Comparison of ENCODE assay signal across 7 worm cellular contexts in genomic region chrV:6354202-6354601, ce11.
TF ChIP-seq lines count a peak whose summit lies in the region.

No protein-coding gene starts in this region.

TF ChIP-seq in whole organism, L1 larva, 84 proteins besides CTCF, POLR2A, EP300 and RAD21:
- TF ChIP-seq zag-1 (tag; optimal IDR thresholded peaks at IDR 0.05; lab: Kevin White, UChicago) (no peak), blmp-1 (tag; optimal IDR thresholded peaks at IDR 0.05; lab: Kevin White, UChicago) (peak; percentile 100)

TF ChIP-seq in whole organism, L2 larva, 48 proteins besides CTCF, POLR2A, EP300 and RAD21:
- TF ChIP-seq ceh-82 (tag; optimal IDR thresholded peaks at IDR 0.05; lab: Kevin White, UChicago) (no peak), nhr-25 (tag; optimal IDR thresholded peaks at IDR 0.05; lab: Kevin White, UChicago) (peak; percentile 52), lsy-2 (tag; optimal IDR thresholded peaks at IDR 0.05; lab: Kevin White, UChicago) (peak in 1 of 2 experiments; percentile 23), peb-1 (tag; optimal IDR thresholded peaks at IDR 0.05; lab: Kevin White, UChicago) (peak; percentile 78), unc-55 (GFP tag; optimal IDR thresholded peaks at IDR 0.05; lab: Kevin White, UChicago) (no peak), sem-4 (tag; optimal IDR thresholded peaks at IDR 0.05; lab: Kevin White, UChicago) (peak; percentile 49), blmp-1 (tag; optimal IDR thresholded peaks at IDR 0.05; lab: Kevin White, UChicago; ENCODE audit: insufficient read depth) (peak; percentile 100), fos-1 (tag; optimal IDR thresholded peaks at IDR 0.05; lab: Kevin White, UChicago) (peak; percentile 21), egl-27 (tag; optimal IDR thresholded peaks at IDR 0.05; lab: Kevin White, UChicago) (peak; percentile 29), nhr-129 (tag; optimal IDR thresholded peaks at IDR 0.05; lab: Kevin White, UChicago) (no peak), lin-13 (GFP tag; optimal IDR thresholded peaks at IDR 0.05; lab: Kevin White, UChicago) (no peak), nhr-21 (tag; optimal IDR thresholded peaks at IDR 0.05; lab: Kevin White, UChicago) (peak; percentile 81), F13H6.1 (tag; optimal IDR thresholded peaks at IDR 0.05; lab: Kevin White, UChicago) (peak; percentile 55), aly-2 (tag; optimal IDR thresholded peaks at IDR 0.05; lab: Kevin White, UChicago) (no peak)

TF ChIP-seq in whole organism, L3 larva, 47 proteins besides CTCF, POLR2A, EP300 and RAD21 (continues in another document):
- TF ChIP-seq eor-1 (tag; optimal IDR thresholded peaks at IDR 0.05; lab: Kevin White, UChicago), result no peak
- no peak for TF ChIP-seq hmg-11 (tag; optimal IDR thresholded peaks at IDR 0.05; lab: Kevin White, UChicago)
- no peak for TF ChIP-seq aly-2 (tag; optimal IDR thresholded peaks at IDR 0.05; lab: Kevin White, UChicago)
- TF ChIP-seq unc-39 (tag; optimal IDR thresholded peaks at IDR 0.05; lab: Kevin White, UChicago), result no peak
- TF ChIP-seq R02D3.7 (tag; optimal IDR thresholded peaks at IDR 0.05; lab: Kevin White, UChicago), result no peak
- TF ChIP-seq nhr-43 (tag; optimal IDR thresholded peaks at IDR 0.05; lab: Kevin White, UChicago; ENCODE audit: poor library complexity, severe bottlenecking), result peak; percentile 95
- no peak for TF ChIP-seq ztf-4 (tag; optimal IDR thresholded peaks at IDR 0.05; lab: Kevin White, UChicago)
- TF ChIP-seq ztf-11 (tag; optimal IDR thresholded peaks at IDR 0.05; lab: Kevin White, UChicago), result no peak
- TF ChIP-seq fos-1 (tag; optimal IDR thresholded peaks at IDR 0.05; lab: Kevin White, UChicago), result no peak
- TF ChIP-seq ceh-9 (tag; optimal IDR thresholded peaks at IDR 0.05; lab: Kevin White, UChicago), result no peak
- TF ChIP-seq nhr-12 (tag; optimal IDR thresholded peaks at IDR 0.05; lab: Kevin White, UChicago), result no peak
- TF ChIP-seq nhr-237 (tag; optimal IDR thresholded peaks at IDR 0.05; lab: Kevin White, UChicago), result no peak
- TF ChIP-seq nhr-23 (tag; optimal IDR thresholded peaks at IDR 0.05; lab: Kevin White, UChicago), result peak; percentile 76
- TF ChIP-seq sea-2 (GFP tag; optimal IDR thresholded peaks at IDR 0.05; lab: Kevin White, UChicago), result no peak
- no peak for TF ChIP-seq daf-12 (tag; optimal IDR thresholded peaks at IDR 0.05; lab: Kevin White, UChicago)
- no peak for TF ChIP-seq ceh-16 (tag; optimal IDR thresholded peaks at IDR 0.05; lab: Kevin White, UChicago)

TF ChIP-seq in whole organism, L4 larva, 104 proteins besides CTCF, POLR2A, EP300 and RAD21 (continues in another document):
- TF ChIP-seq hif-1 (tag; optimal IDR thresholded peaks at IDR 0.05; lab: Kevin White, UChicago) (no peak), zip-11 (GFP tag; IDR thresholded peaks at IDR 0.05; lab: Robert Waterston, UW) (no peak), sdz-12 (GFP tag; optimal IDR thresholded peaks at IDR 0.05; lab: Kevin White, UChicago) (no peak), Y48G9A.11 (GFP tag; IDR thresholded peaks at IDR 0.05; lab: Robert Waterston, UW) (no peak), daf-12 (tag; optimal IDR thresholded peaks at IDR 0.05; lab: Kevin White, UChicago) (no peak), nhr-77 (tag; optimal IDR thresholded peaks at IDR 0.05; lab: Kevin White, UChicago) (no peak), mxl-2 (GFP tag; conservative IDR thresholded peaks at IDR 0.05; lab: Robert Waterston, UW) (no peak), ztf-7 (tag; optimal IDR thresholded peaks at IDR 0.05; lab: Kevin White, UChicago) (no peak), mxl-3 (GFP tag; optimal IDR thresholded peaks at IDR 0.05; lab: Kevin White, UChicago) (peak; percentile 70), mep-1 (tag; optimal IDR thresholded peaks at IDR 0.05; lab: Kevin White, UChicago) (no peak), ctbp-1 (GFP tag; IDR thresholded peaks at IDR 0.05; lab: Robert Waterston, UW) (no peak), nhr-111 (GFP tag; optimal IDR thresholded peaks at IDR 0.05; lab: Kevin White, UChicago) (no peak), nhr-11 (tag; optimal IDR thresholded peaks at IDR 0.05; lab: Kevin White, UChicago) (no peak), Y75B8A.6 (GFP tag; IDR thresholded peaks at IDR 0.05; lab: Robert Waterston, UW) (no peak), nhr-41 (GFP tag; IDR thresholded peaks at IDR 0.05; lab: Robert Waterston, UW) (no peak), zfp-2 (tag; optimal IDR thresholded peaks at IDR 0.05; lab: Kevin White, UChicago) (no peak), zfp-3 (GFP tag; conservative IDR thresholded peaks at IDR 0.05; lab: Robert Waterston, UW) (no peak)

TF ChIP-seq in whole organism, late embryonic, 69 proteins besides CTCF, POLR2A, EP300 and RAD21:
- TF ChIP-seq ref-2 (tag; optimal IDR thresholded peaks at IDR 0.05; lab: Kevin White, UChicago), result peak; percentile 75
- no peak for TF ChIP-seq ztf-16 (tag; optimal IDR thresholded peaks at IDR 0.05; lab: Kevin White, UChicago)
- peak; percentile 78 for TF ChIP-seq F13H6.1 (tag; optimal IDR thresholded peaks at IDR 0.05; lab: Kevin White, UChicago)
- peak; percentile 4 for TF ChIP-seq dmd-4 (tag; optimal IDR thresholded peaks at IDR 0.05; lab: Kevin White, UChicago; ENCODE audit: borderline replicate concordance)
- no peak for TF ChIP-seq nhr-11 (tag; optimal IDR thresholded peaks at IDR 0.05; lab: Kevin White, UChicago)
- no peak for TF ChIP-seq sox-4 (tag; optimal IDR thresholded peaks at IDR 0.05; lab: Kevin White, UChicago)

TF ChIP-seq in whole organism, mixed stage, embryonic, 35 proteins besides CTCF, POLR2A, EP300 and RAD21:
- TF ChIP-seq sptf-1 (tag; optimal IDR thresholded peaks at IDR 0.05; lab: Kevin White, UChicago), result peak; percentile 1
- TF ChIP-seq ham-2 (GFP tag; optimal IDR thresholded peaks at IDR 0.05; lab: Kevin White, UChicago), result peak; percentile 85
- TF ChIP-seq nhr-12 (tag; optimal IDR thresholded peaks at IDR 0.05; lab: Kevin White, UChicago), result no peak
- TF ChIP-seq lin-32 (GFP tag; optimal IDR thresholded peaks at IDR 0.05; lab: Kevin White, UChicago), result no peak
- TF ChIP-seq elt-1 (tag; optimal IDR thresholded peaks at IDR 0.05; lab: Kevin White, UChicago; ENCODE audit: borderline replicate concordance, insufficient read depth), result peak; percentile 65
- TF ChIP-seq nhr-28 (tag; optimal IDR thresholded peaks at IDR 0.05; lab: Kevin White, UChicago), result no peak
- peak; percentile 99 for TF ChIP-seq blmp-1 (tag; optimal IDR thresholded peaks at IDR 0.05; lab: Kevin White, UChicago)
- no peak for TF ChIP-seq flh-1 (GFP tag; optimal IDR thresholded peaks at IDR 0.05; lab: Kevin White, UChicago)
TF ChIP-seq in whole organism, mixed stage, embryonic: peak in this region for 4.

TF ChIP-seq in whole organism, young adult, 124 proteins besides CTCF, POLR2A, EP300 and RAD21:
- no peak for TF ChIP-seq dpff-1 (tag; optimal IDR thresholded peaks at IDR 0.05; lab: Kevin White, UChicago)
- no peak for TF ChIP-seq aptf-3 (GFP tag; IDR thresholded peaks at IDR 0.05; lab: Robert Waterston, UW)
- no peak for TF ChIP-seq bed-1 (GFP tag; IDR thresholded peaks at IDR 0.05; lab: Robert Waterston, UW)
- TF ChIP-seq dox-1 (GFP tag; IDR thresholded peaks at IDR 0.05; lab: Robert Waterston, UW), result 0 out of 2 replicates have a peak, but pooled peaks have one; percentile 21
- no peak for TF ChIP-seq F33H1.4 (GFP tag; IDR thresholded peaks at IDR 0.05; lab: Robert Waterston, UW)
- no peak for TF ChIP-seq pbrm-1 (GFP tag; IDR thresholded peaks at IDR 0.05; lab: Robert Waterston, UW)
- peak; percentile 50 for TF ChIP-seq zfh-2 (GFP tag; conservative IDR thresholded peaks at IDR 0.05; lab: Robert Waterston, UW)
- TF ChIP-seq nhr-90 (tag; optimal IDR thresholded peaks at IDR 0.05; lab: Kevin White, UChicago), result no peak
